Fruit fly (Drosophila melanogaster) whole organism, embryonic: ENCODE data around the gene Tcs6.

Experiments used
- Atf3 ChIP-seq: fragments of 200-800 bp; sonication (Bioruptor generic); optimal IDR thresholded peaks from 3 replicates; lab custom pipeline; 2016; ENCODE audit warnings: missing biosample characterization, missing genetic modification characterization
- Awh ChIP-seq: fragments of 200-800 bp; sonication (Bioruptor generic); IDR thresholded peaks from 2 replicates; pipeline ENCODE4, ENCODE4 v1.3.6; 2022; ENCODE audit warnings: missing biosample characterization, missing genetic modification characterization
- CG10267 ChIP-seq: fragments of 200-800 bp; sonication (Bioruptor generic); optimal IDR thresholded peaks from 2 replicates; lab custom pipeline; 2018; ENCODE audit warnings: missing biosample characterization, mild to moderate bottlenecking, missing genetic modification characterization, moderate library complexity
- CG10979 ChIP-seq: fragments of 200-800 bp; sonication (Bioruptor generic); optimal IDR thresholded peaks from 2 replicates; lab custom pipeline; 2018; ENCODE audit warnings: missing biosample characterization, mild to moderate bottlenecking, missing genetic modification characterization, moderate library complexity
- CG11456 ChIP-seq: fragments of 200-800 bp; sonication (Bioruptor generic); IDR thresholded peaks from 3 replicates; pipeline ENCODE4 v1.3.6; 2022; ENCODE audit warnings: missing biosample characterization, missing genetic modification characterization
- CG11696 ChIP-seq: fragments of 200-800 bp; sonication (Bioruptor generic); IDR thresholded peaks from 2 replicates; pipeline ENCODE4 v1.3.6; 2022; ENCODE audit warnings: missing biosample characterization, missing genetic modification characterization
- CG11723 ChIP-seq: fragments of 200-800 bp; sonication (Bioruptor generic); optimal IDR thresholded peaks from 2 replicates; lab custom pipeline; 2017; ENCODE audit warnings: missing biosample characterization, mild to moderate bottlenecking, missing genetic modification characterization
- CG13123 ChIP-seq: fragments of 200-800 bp; sonication (Bioruptor generic); optimal IDR thresholded peaks from 2 replicates; lab custom pipeline; 2016; ENCODE audit warnings: missing biosample characterization, missing genetic modification characterization
- CG13775 ChIP-seq: fragments of 200-800 bp; sonication (Bioruptor generic); optimal IDR thresholded peaks from 3 replicates; lab custom pipeline; 2017; ENCODE audit warnings: missing biosample characterization, mild to moderate bottlenecking, missing genetic modification characterization
- CG15011 ChIP-seq: fragments of 200-800 bp; sonication (Bioruptor generic); optimal IDR thresholded peaks from 3 replicates; lab custom pipeline; 2018; ENCODE audit warnings: missing biosample characterization, mild to moderate bottlenecking, missing genetic modification characterization
- CG1529 ChIP-seq: fragments of 200-800 bp; sonication (Bioruptor generic); optimal IDR thresholded peaks from 3 replicates; lab custom pipeline; 2018; ENCODE audit warnings: missing biosample characterization, missing genetic modification characterization
- CG1602 ChIP-seq: fragments of 200-800 bp; sonication (Bioruptor generic); optimal IDR thresholded peaks from 3 replicates; lab custom pipeline; 2016; ENCODE audit warnings: missing biosample characterization, missing genetic modification characterization
- CG16863 ChIP-seq: fragments of 200-800 bp; sonication (Bioruptor generic); optimal IDR thresholded peaks from 3 replicates; lab custom pipeline; 2016; ENCODE audit warnings: missing biosample characterization, missing genetic modification characterization
- CG18599 ChIP-seq: fragments of 200-800 bp; sonication (Bioruptor generic); optimal IDR thresholded peaks from 3 replicates; lab custom pipeline; 2017; ENCODE audit warnings: missing biosample characterization, missing genetic modification characterization, mild to moderate bottlenecking, moderate library complexity, missing genetic modification reagents
- CG18619 ChIP-seq: fragments of 200-800 bp; sonication (Bioruptor generic); optimal IDR thresholded peaks from 3 replicates; lab custom pipeline; 2017; ENCODE audit warnings: missing biosample characterization, mild to moderate bottlenecking, missing genetic modification characterization
- CG2116 ChIP-seq: fragments of 200-800 bp; sonication (Bioruptor generic); optimal IDR thresholded peaks from 3 replicates; lab custom pipeline; 2018; ENCODE audit warnings: missing biosample characterization, mild to moderate bottlenecking, missing genetic modification characterization
- CG33213 ChIP-seq: fragments of 200-800 bp; sonication (Bioruptor generic); optimal IDR thresholded peaks from 3 replicates; lab custom pipeline; 2016; ENCODE audit warnings: missing biosample characterization, missing genetic modification characterization
- CG43689 ChIP-seq: fragments of 200-800 bp; sonication (Bioruptor generic); IDR thresholded peaks from 2 replicates; pipeline ENCODE4 v1.3.6; 2022; ENCODE audit warnings: missing biosample characterization, missing genetic modification characterization
- CG6813 ChIP-seq: fragments of 200-800 bp; sonication (Bioruptor generic); optimal IDR thresholded peaks from 2 replicates; lab custom pipeline; 2017; ENCODE audit warnings: missing biosample characterization, missing genetic modification characterization, mild to moderate bottlenecking, moderate library complexity, missing genetic modification reagents
- CG7928 ChIP-seq: fragments of 200-800 bp; sonication (Bioruptor generic); optimal IDR thresholded peaks from 2 replicates; lab custom pipeline; 2017; ENCODE audit warnings: missing biosample characterization, mild to moderate bottlenecking, missing genetic modification characterization
- CG7987 ChIP-seq: fragments of 200-800 bp; sonication (Bioruptor generic); optimal IDR thresholded peaks from 2 replicates; lab custom pipeline; 2018; ENCODE audit warnings: missing biosample characterization, mild to moderate bottlenecking, missing genetic modification characterization, moderate library complexity
- CG9817 ChIP-seq: fragments of 200-800 bp; sonication (Bioruptor generic); optimal IDR thresholded peaks from 2 replicates; lab custom pipeline; 2018; ENCODE audit warnings: missing biosample characterization, mild to moderate bottlenecking, missing genetic modification characterization, moderate library complexity
- Chrac-16 ChIP-seq: fragments of 200-800 bp; sonication (Bioruptor generic); optimal IDR thresholded peaks from 3 replicates; lab custom pipeline; 2016; ENCODE audit warnings: missing biosample characterization, missing genetic modification characterization
- Dip2 ChIP-seq: fragments of 200-800 bp; sonication (Bioruptor generic); IDR thresholded peaks from 2 replicates; pipeline ENCODE4 v1.3.6; 2022; ENCODE audit warnings: missing biosample characterization, missing genetic modification characterization
- Elba2 ChIP-seq: fragments of 200-800 bp; sonication (Bioruptor generic); optimal IDR thresholded peaks from 3 replicates; lab custom pipeline; 2016; ENCODE audit warnings: missing biosample characterization, missing genetic modification characterization
- Gsc ChIP-seq: fragments of 200-800 bp; sonication (Bioruptor generic); IDR thresholded peaks from 2 replicates; pipeline ENCODE4 v1.3.6; 2022; ENCODE audit warnings: missing biosample characterization, missing genetic modification characterization
- HmgD ChIP-seq: fragments of 200-800 bp; sonication (Bioruptor generic); optimal IDR thresholded peaks from 3 replicates; lab custom pipeline; 2016; ENCODE audit warnings: missing biosample characterization, missing genetic modification characterization
- Hr39 ChIP-seq: fragments of >200 bp; optimal IDR thresholded peaks from 2 replicates; lab custom pipeline; 2017
- Sox100B ChIP-seq: fragments of 200-800 bp; sonication (Bioruptor generic); optimal IDR thresholded peaks from 3 replicates; lab custom pipeline; 2018; ENCODE audit warnings: missing biosample characterization, mild to moderate bottlenecking, missing genetic modification characterization
- Ssrp ChIP-seq: fragments of 200-800 bp; sonication (Bioruptor generic); optimal IDR thresholded peaks from 2 replicates; lab custom pipeline; 2018; ENCODE audit warnings: missing biosample characterization, mild to moderate bottlenecking, missing genetic modification characterization, moderate library complexity
- Trl ChIP-seq, 3 experiments: fragments of >200 bp in 2 of 3; fragments of 200-800 bp in 1 of 3; sonication (Bioruptor generic) in 1 of 3; optimal IDR thresholded peaks; 2 replicates in 1 of 3; 3 replicates in 2 of 3; lab custom pipeline; 2016 to 2017; ENCODE audit warnings: missing biosample characterization in 1 of 3, missing genetic modification characterization in 1 of 3
- ab ChIP-seq: fragments of 200-800 bp; sonication (Bioruptor generic); optimal IDR thresholded peaks from 2 replicates; lab custom pipeline; 2016; ENCODE audit warnings: missing biosample characterization, missing genetic modification characterization
- cad ChIP-seq: fragments of >200 bp; optimal IDR thresholded peaks from 2 replicates; lab custom pipeline; 2017; ENCODE audit warnings: missing biosample characterization, missing genetic modification characterization
- dpn ChIP-seq, 2 experiments: fragments of 200-800 bp; sonication (Bioruptor generic); optimal IDR thresholded peaks; 3 replicates each; lab custom pipeline; 2016; ENCODE audit warnings: missing biosample characterization in 2 of 2, missing genetic modification characterization in 2 of 2
- dysf ChIP-seq: fragments of 200-800 bp; sonication (Bioruptor generic); IDR thresholded peaks from 3 replicates; pipeline ENCODE4 v1.3.6; 2022; ENCODE audit warnings: missing biosample characterization, missing genetic modification characterization
- ems ChIP-seq: fragments of 200-800 bp; sonication (Bioruptor generic); optimal IDR thresholded peaks from 3 replicates; lab custom pipeline; 2016; ENCODE audit warnings: missing biosample characterization, missing genetic modification characterization
- ewg ChIP-seq: fragments of 200-800 bp; sonication (Bioruptor generic); optimal IDR thresholded peaks from 3 replicates; lab custom pipeline; 2017; ENCODE audit warnings: mild to moderate bottlenecking, missing biosample characterization, missing genetic modification reagents, missing genetic modification characterization
- fd3F ChIP-seq: fragments of 200-800 bp; sonication (Bioruptor generic); optimal IDR thresholded peaks from 2 replicates; lab custom pipeline; 2018; ENCODE audit warnings: missing biosample characterization, mild to moderate bottlenecking, missing genetic modification characterization, moderate library complexity
- gcm2 ChIP-seq: fragments of 200-800 bp; sonication (Bioruptor generic); optimal IDR thresholded peaks from 2 replicates; lab custom pipeline; 2016; ENCODE audit warnings: missing biosample characterization, missing genetic modification characterization
- gem ChIP-seq: fragments of 200-800 bp; sonication (Bioruptor generic); optimal IDR thresholded peaks from 2 replicates; lab custom pipeline; 2019; ENCODE audit warnings: missing biosample characterization, mild to moderate bottlenecking, missing genetic modification characterization, moderate library complexity
- ken ChIP-seq: fragments of 200-800 bp; sonication (Bioruptor generic); IDR thresholded peaks from 3 replicates; pipeline ENCODE4 v1.3.6; 2022; ENCODE audit warnings: missing biosample characterization, missing genetic modification characterization
- nau ChIP-seq: fragments of 200-800 bp; sonication (Bioruptor generic); optimal IDR thresholded peaks from 3 replicates; lab custom pipeline; 2017; ENCODE audit warnings: missing biosample characterization, mild to moderate bottlenecking, missing genetic modification characterization, missing genetic modification reagents
- nerfin-2 ChIP-seq: fragments of 200-800 bp; sonication (Bioruptor generic); IDR thresholded peaks from 2 replicates; pipeline ENCODE4 v1.3.6; 2022; ENCODE audit warnings: missing biosample characterization, missing genetic modification characterization; ENCODE audit not compliant: partially characterized antibody
- nmo ChIP-seq: fragments of 200-800 bp; sonication (Bioruptor generic); optimal IDR thresholded peaks from 2 replicates; lab custom pipeline; 2018; ENCODE audit warnings: missing biosample characterization, mild to moderate bottlenecking, missing genetic modification characterization, moderate library complexity
- nom ChIP-seq: fragments of 200-800 bp; sonication (Bioruptor generic); optimal IDR thresholded peaks from 2 replicates; lab custom pipeline; 2017; ENCODE audit warnings: missing biosample characterization, missing genetic modification characterization, mild to moderate bottlenecking, moderate library complexity, missing genetic modification reagents
- otp ChIP-seq: fragments of 200-800 bp; sonication (Bioruptor generic); IDR thresholded peaks from 3 replicates; pipeline ENCODE4, ENCODE4 v1.3.6; 2022; ENCODE audit warnings: missing biosample characterization, missing genetic modification characterization
- phol ChIP-seq: fragments of 200-800 bp; sonication (Bioruptor generic); optimal IDR thresholded peaks from 3 replicates; lab custom pipeline; 2018; ENCODE audit warnings: missing biosample characterization, mild to moderate bottlenecking, missing genetic modification characterization, moderate library complexity
- ranshi ChIP-seq: fragments of 200-800 bp; sonication (Bioruptor generic); IDR thresholded peaks from 2 replicates; pipeline ENCODE4 v1.3.6; 2022; ENCODE audit warnings: missing biosample characterization, missing genetic modification characterization
- sim ChIP-seq: fragments of 200-800 bp; sonication (Bioruptor generic); IDR thresholded peaks from 2 replicates; pipeline ENCODE4 v1.3.6; 2022; ENCODE audit warnings: missing biosample characterization, missing genetic modification characterization
- trh ChIP-seq: fragments of 200-800 bp; sonication (Bioruptor generic); optimal IDR thresholded peaks from 2 replicates; lab custom pipeline; 2016; ENCODE audit warnings: missing biosample characterization, missing genetic modification characterization

Tcs6 gene

DNA sequence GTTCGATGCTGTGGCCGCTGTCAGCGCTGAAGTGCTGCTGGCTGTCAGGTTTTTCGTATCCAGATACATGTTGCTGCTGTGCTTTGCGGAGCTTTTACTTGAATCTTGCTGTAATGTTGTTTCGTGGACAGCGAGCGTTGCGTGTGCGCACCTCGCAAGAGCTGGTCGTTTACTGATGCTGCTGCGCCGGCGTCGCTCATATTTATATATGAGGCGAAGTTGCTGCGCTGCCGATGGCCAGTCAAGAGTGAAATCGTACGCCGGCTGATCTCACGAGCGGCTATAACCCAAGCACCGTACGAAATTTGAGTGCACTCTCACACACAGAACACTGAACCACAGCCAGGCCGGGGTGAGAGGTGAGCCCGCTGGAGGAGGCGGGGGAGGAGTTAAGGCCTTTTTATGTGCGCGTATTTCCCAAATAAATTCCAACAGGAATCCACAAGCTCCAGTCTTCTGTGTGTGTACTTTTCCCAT is 40.7 kb downstream of the Tcs6 start (continued):
- TF ChIP-seq ranshi (GFP tag; lab: Robert Waterston, UW) (no peak), ems (GFP tag; lab: Kevin White, UChicago) (no peak), CG18619 (GFP tag; lab: Kevin White, UChicago) (no peak), nerfin-2 (GFP tag; lab: Robert Waterston, UW) (no peak), nom (GFP tag; lab: Kevin White, UChicago) (no peak), Gsc (no peak), Chrac-16 (GFP tag; lab: Kevin White, UChicago) (no peak), CG13775 (GFP tag; lab: Kevin White, UChicago) (no peak), CG1602 (no peak), CG7928 (no peak), ab (GFP tag; lab: Kevin White, UChicago) (no peak), CG6813 (no peak), Hr39 (lab: Kevin White, UChicago) (no peak), CG16863 (GFP tag; lab: Kevin White, UChicago) (no peak), Ssrp (tag; lab: Kevin White, UChicago) (no peak), CG43689 (GFP tag; lab: Robert Waterston, UW) (no peak), Elba2 (GFP tag; lab: Kevin White, UChicago) (no peak), CG18599 (no peak), CG10267 (tag; lab: Kevin White, UChicago) (no peak)

DNA sequence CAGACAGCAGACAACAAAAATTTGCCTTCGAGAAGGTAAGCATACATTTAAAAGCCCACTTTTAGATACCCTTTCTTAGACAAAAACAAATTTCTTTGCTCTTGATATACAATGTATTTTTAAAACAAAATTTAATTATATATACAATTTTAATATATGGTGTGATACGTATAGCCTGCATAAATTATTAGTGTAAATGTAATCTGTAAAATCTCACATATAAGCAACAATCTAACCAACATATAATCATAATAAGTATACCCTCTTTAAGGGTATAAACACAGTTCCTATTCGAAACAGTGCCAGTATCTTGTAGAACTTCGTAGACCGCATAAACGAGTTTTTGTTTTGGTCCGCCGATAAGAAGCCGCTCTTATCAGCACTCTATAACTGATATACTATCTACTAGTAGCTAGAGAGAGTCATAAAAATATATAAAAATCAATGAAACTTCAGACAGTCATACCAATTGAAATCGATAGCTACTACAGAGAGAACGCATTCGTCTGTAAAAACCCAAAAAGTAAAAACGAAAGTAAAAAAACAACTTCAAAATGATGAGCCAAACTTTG is 43.7 kb downstream of the Tcs6 start, which contains the start of gene Kaz-m1:
Gene Kaz-m1 (plus strand): TSS at position 460 of the 572 bp plus-strand sequence.
- TF ChIP-seq ewg (GFP tag; lab: Kevin White, UChicago) (no peak), CG13123 (GFP tag; lab: Kevin White, UChicago) (no peak), CG15011 (GFP tag; lab: Kevin White, UChicago) (no peak), CG7987 (GFP tag; lab: Kevin White, UChicago) (no peak), HmgD (GFP tag; lab: Kevin White, UChicago) (no peak), phol (tag; lab: Kevin White, UChicago) (peak; percentile 73), CG1529 (GFP tag; lab: Kevin White, UChicago) (peak; percentile 33), nmo (GFP tag; lab: Kevin White, UChicago) (peak; percentile 75), Dip2 (GFP tag; lab: Robert Waterston, UW) (no peak), gcm2 (GFP tag; lab: Kevin White, UChicago) (no peak), Trl (optimal IDR thresholded peaks at IDR 0.05; lab: Kevin White, UChicago) (no peak), Trl (GFP tag; optimal IDR thresholded peaks at IDR 0.05; lab: Kevin White, UChicago) (no peak), ken (no peak), CG11723 (GFP tag; lab: Kevin White, UChicago) (no peak), trh (GFP tag; lab: Kevin White, UChicago) (no peak), CG2116 (no peak), CG11456 (GFP tag; lab: Robert Waterston, UW) (no peak), CG33213 (GFP tag; lab: Kevin White, UChicago) (no peak), dpn (GFP tag; optimal IDR thresholded peaks at IDR 0.05; lab: Kevin White, UChicago) (peak in 1 of 2 experiments; percentile 31), cad (GFP tag; lab: Kevin White, UChicago) (no peak), fd3F (peak; percentile 15), CG9817 (tag; lab: Kevin White, UChicago) (peak; percentile 55), CG11696 (GFP tag; lab: Robert Waterston, UW) (no peak), Atf3 (GFP tag; lab: Kevin White, UChicago) (no peak), dysf (no peak; the same call in 2 of the 3 replicates), otp (GFP tag; lab: Robert Waterston, UW) (no peak), gem (tag; lab: Kevin White, UChicago) (peak; percentile 82), Awh (GFP tag; lab: Robert Waterston, UW) (no peak), Sox100B (peak; percentile 44), nau (GFP tag; lab: Kevin White, UChicago) (no peak), sim (GFP tag; lab: Robert Waterston, UW) (peak; percentile 48; the same call in 1 of the 2 replicates), CG10979 (peak; percentile 79)
